Worm (Caenorhabditis elegans) whole organism, L4 larva: ENCODE data around the gene bath-26.

Experiments used
- R02D3.7 ChIP-seq: fragments of 150-350 bp; sonication (generic microtip); optimal IDR thresholded peaks from 3 replicates; lab custom pipeline; 2014; ENCODE audit warnings: missing biosample characterization, missing genetic modification characterization
- ceh-82 ChIP-seq: sonication (generic microtip); optimal IDR thresholded peaks from 2 replicates; lab custom pipeline; 2017; ENCODE audit warnings: missing biosample characterization, missing genetic modification characterization

DNA sequence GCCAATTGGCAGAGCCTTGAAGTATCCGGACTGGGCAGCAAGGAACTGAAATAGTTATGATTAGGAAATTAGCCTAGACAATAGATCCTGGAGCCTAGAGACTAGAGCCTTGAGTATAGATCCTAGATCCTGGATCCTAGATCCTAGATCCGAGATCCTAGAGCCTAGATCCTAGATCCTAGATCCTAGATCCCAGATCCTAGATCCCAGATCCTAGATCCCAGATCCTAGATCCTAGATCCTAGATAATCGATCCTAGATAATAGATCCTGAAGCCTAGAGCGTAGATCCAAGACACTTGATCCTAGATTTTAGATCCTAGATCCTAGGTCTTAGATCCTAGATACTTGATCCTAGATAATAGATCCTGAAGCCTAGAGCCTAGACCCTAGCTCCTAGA lies 4.4 kb upstream of the bath-26 start:
- TF ChIP-seq R02D3.7 (tag; lab: Kevin White, UChicago), result no peak
- TF ChIP-seq ceh-82 (tag; lab: Kevin White, UChicago), result no peak
